Worm (Caenorhabditis elegans): ENCODE results near the gene srsx-10.

DNA sequence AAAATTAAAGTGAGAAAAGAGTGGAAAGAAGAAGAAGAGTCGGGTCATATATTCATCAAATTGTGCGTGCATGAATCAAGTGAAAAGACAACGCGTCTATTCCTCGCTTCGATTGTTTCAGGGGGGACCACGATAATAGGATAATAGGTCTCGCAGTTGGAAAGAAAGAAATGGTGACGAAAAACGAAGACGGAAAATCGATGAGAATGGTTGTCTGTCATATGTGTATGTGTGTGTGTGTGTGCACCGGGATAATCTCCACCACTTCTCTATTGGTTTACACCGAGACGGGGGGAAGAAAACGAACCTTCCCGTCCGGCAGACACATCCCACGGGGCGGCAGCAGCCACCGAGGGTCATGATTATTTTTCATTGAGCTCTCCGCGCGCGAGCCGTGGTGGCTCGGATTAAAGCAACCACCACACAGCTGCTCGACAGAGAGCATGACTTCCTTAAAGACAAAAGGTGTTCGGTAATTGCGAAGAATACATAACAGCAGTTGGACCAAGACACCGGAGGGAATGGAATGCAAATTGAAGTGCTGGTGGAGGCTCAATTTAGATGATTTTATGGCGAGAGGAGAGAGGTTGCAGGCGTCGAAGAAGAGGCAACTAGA, 10.4 kb downstream of the srsx-10 start:
- TF ChIP-seq fos-1 (tag; optimal IDR thresholded peaks at IDR 0.05): no peak
- TF ChIP-seq elt-2 (tag; optimal IDR thresholded peaks at IDR 0.05): no peak
- TF ChIP-seq nfya-1 (tag; optimal IDR thresholded peaks at IDR 0.05; ENCODE audit: insufficient read depth): no peak
- TF ChIP-seq R02D3.7 (tag; optimal IDR thresholded peaks at IDR 0.05): no peak
- TF ChIP-seq pha-4 (tag; optimal IDR thresholded peaks at IDR 0.05): no peak
- no peak for TF ChIP-seq ztf-11 (tag; optimal IDR thresholded peaks at IDR 0.05)
- TF ChIP-seq nhr-237 (tag; optimal IDR thresholded peaks at IDR 0.05): no peak
- TF ChIP-seq skn-1 (tag; optimal IDR thresholded peaks at IDR 0.05): no peak
- no peak for TF ChIP-seq sea-2 (GFP tag; optimal IDR thresholded peaks at IDR 0.05)
